Worm (Caenorhabditis elegans): ENCODE measurements around the gene Y43F8B.2.

Gene Y43F8B.2

DNA sequence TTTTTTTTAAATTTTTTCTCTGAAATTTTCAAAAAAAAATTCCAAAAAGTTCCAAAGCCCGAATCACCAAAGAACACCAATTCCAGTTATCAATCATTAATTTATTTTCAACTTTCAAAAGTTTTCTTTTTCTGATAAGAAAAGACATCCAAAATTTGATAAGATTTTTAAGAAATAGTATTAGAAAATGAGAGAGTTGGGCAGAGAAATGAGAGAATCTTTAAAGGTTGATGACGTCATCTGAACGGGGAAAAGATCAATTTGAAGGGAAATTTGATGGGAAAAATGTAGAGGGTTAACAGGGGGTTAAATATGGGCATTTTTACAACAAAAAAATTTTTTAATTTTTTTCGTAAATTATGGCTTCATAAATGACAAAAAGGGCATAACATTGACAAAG is 570 bp upstream of the Y43F8B.2 start (continued):
- TF ChIP-seq tra-1 (GFP tag; IDR thresholded peaks at IDR 0.05): peak; percentile 82
- no peak for TF ChIP-seq ceh-44 (GFP tag; IDR thresholded peaks at IDR 0.05)
- no peak for TF ChIP-seq daf-16 (GFP tag; optimal IDR thresholded peaks at IDR 0.05)
- TF ChIP-seq daf-16 (tag; optimal IDR thresholded peaks at IDR 0.05): peak; percentile 62
- no peak; the same call in 1 of the 2 replicates for TF ChIP-seq ceh-20 (GFP tag; IDR thresholded peaks at IDR 0.05)
- no peak for TF ChIP-seq spr-3 (GFP tag; optimal IDR thresholded peaks at IDR 0.05)
- TF ChIP-seq nhr-25 (tag; optimal IDR thresholded peaks at IDR 0.05; ENCODE audit: borderline replicate concordance, insufficient read depth): no peak
- TF ChIP-seq Y75B8A.6 (GFP tag; IDR thresholded peaks at IDR 0.05): no peak
- peak; percentile 59 for TF ChIP-seq nhr-48 (tag; optimal IDR thresholded peaks at IDR 0.05)
- no peak for TF ChIP-seq lim-7 (GFP tag; IDR thresholded peaks at IDR 0.05)
- TF ChIP-seq zip-2 (tag; optimal IDR thresholded peaks at IDR 0.05): no peak
- 0 out of 2 replicates have a peak, but pooled peaks have one; percentile 41 for TF ChIP-seq lin-1 (GFP tag; IDR thresholded peaks at IDR 0.05)
- TF ChIP-seq nhr-42 (GFP tag; IDR thresholded peaks at IDR 0.05): no peak
- TF ChIP-seq unc-39 (tag; optimal IDR thresholded peaks at IDR 0.05): no peak
- peak in 1 of 2 experiments; percentile 7 for TF ChIP-seq lsy-2 (tag; optimal IDR thresholded peaks at IDR 0.05)
- no peak for TF ChIP-seq vab-7 (GFP tag; IDR thresholded peaks at IDR 0.05)
- TF ChIP-seq unc-62 (GFP tag; optimal IDR thresholded peaks at IDR 0.05 in 1 of 2): peak in 1 of 2 experiments; percentile 21
- no peak for TF ChIP-seq unc-62 (tag; optimal IDR thresholded peaks at IDR 0.05)
- no peak for TF ChIP-seq daf-19 (GFP tag; conservative IDR thresholded peaks at IDR 0.05)
- no peak for TF ChIP-seq arid-1 (GFP tag; conservative IDR thresholded peaks at IDR 0.05)
- TF ChIP-seq dve-1 (tag; optimal IDR thresholded peaks at IDR 0.05; ENCODE audit: insufficient read depth): peak; percentile 81
- TF ChIP-seq set-16 (GFP tag; IDR thresholded peaks at IDR 0.05): no peak
- TF ChIP-seq F10B5.3 (tag; optimal IDR thresholded peaks at IDR 0.05): no peak
- no peak for TF ChIP-seq pha-4 (GFP tag; IDR thresholded peaks at IDR 0.05)
- no peak for TF ChIP-seq pha-4 (tag; optimal IDR thresholded peaks at IDR 0.05)
- no peak for TF ChIP-seq aha-1 (tag)
- no peak for TF ChIP-seq madf-9 (GFP tag; conservative IDR thresholded peaks at IDR 0.05)
- no peak for TF ChIP-seq cey-2 (tag; optimal IDR thresholded peaks at IDR 0.05; ENCODE audit: borderline replicate concordance, insufficient read depth)
- TF ChIP-seq nhr-11 (tag; optimal IDR thresholded peaks at IDR 0.05): no peak
- no peak for TF ChIP-seq rbr-2 (tag; optimal IDR thresholded peaks at IDR 0.05)
- TF ChIP-seq pqm-1 (tag; optimal IDR thresholded peaks at IDR 0.05): peak; percentile 12
- TF ChIP-seq F26F4.8 (GFP tag; conservative IDR thresholded peaks at IDR 0.05): no peak
- TF ChIP-seq F44E2.7 (GFP tag; IDR thresholded peaks at IDR 0.05): no peak
- peak; percentile 75 for TF ChIP-seq hlh-11 (tag; optimal IDR thresholded peaks at IDR 0.05)
- TF ChIP-seq Y5F2A.4 (GFP tag; optimal IDR thresholded peaks at IDR 0.05): no peak
- no peak for TF ChIP-seq ztf-11 (tag; optimal IDR thresholded peaks at IDR 0.05)
- TF ChIP-seq aly-2 (tag; optimal IDR thresholded peaks at IDR 0.05): no peak
- TF ChIP-seq zfp-2 (tag; optimal IDR thresholded peaks at IDR 0.05): no peak
- no peak for TF ChIP-seq mxl-2 (GFP tag; conservative IDR thresholded peaks at IDR 0.05)
- no peak for TF ChIP-seq attf-4 (tag; optimal IDR thresholded peaks at IDR 0.05)
- no peak for TF ChIP-seq hmg-1.1 (GFP tag; IDR thresholded peaks at IDR 0.05)
- TF ChIP-seq mes-2 (tag; optimal IDR thresholded peaks at IDR 0.05; ENCODE audit: poor library complexity, severe bottlenecking): no peak
- no peak for TF ChIP-seq tag-97 (GFP tag; IDR thresholded peaks at IDR 0.05)
- no peak for TF ChIP-seq mxl-3 (GFP tag; optimal IDR thresholded peaks at IDR 0.05)
- no peak for TF ChIP-seq snpc-4 (tag; optimal IDR thresholded peaks at IDR 0.05)
- no peak for TF ChIP-seq fkh-10 (GFP tag; optimal IDR thresholded peaks at IDR 0.05)
- no peak for TF ChIP-seq fos-1 (tag; optimal IDR thresholded peaks at IDR 0.05)
- TF ChIP-seq dpl-1 (GFP tag; optimal IDR thresholded peaks at IDR 0.05): no peak
